ENCODE assay signal across 1 fruit fly cellular context in genomic region chr3L:21053763-21054162, dm6.
TF ChIP-seq lines count a peak whose summit lies in the region.

No protein-coding gene starts in this region.

TF ChIP-seq in whole organism, embryonic, 481 proteins besides CTCF, POLR2A, EP300 and RAD21 (continued from another document and continues in another):
- peak; percentile 70 for TF ChIP-seq CG10654 (GFP tag; optimal IDR thresholded peaks at IDR 0.05; lab: Kevin White, UChicago)
- TF ChIP-seq CG11456 (GFP tag; IDR thresholded peaks at IDR 0.05; lab: Robert Waterston, UW) = peak; percentile 33; the same call in 1 of the 3 replicates
- peak; percentile 57 for TF ChIP-seq Hmr (GFP tag; optimal IDR thresholded peaks at IDR 0.05; lab: Kevin White, UChicago)
- peak; percentile 26 for TF ChIP-seq trem (tag; optimal IDR thresholded peaks at IDR 0.05; lab: Kevin White, UChicago)
- TF ChIP-seq CG10959 (GFP tag; IDR thresholded peaks at IDR 0.05; lab: Robert Waterston, UW) = no peak
- no peak; the same call in 1 of the 2 replicates for TF ChIP-seq Ravus (GFP tag; IDR thresholded peaks at IDR 0.05; lab: Robert Waterston, UW)
- TF ChIP-seq Hr3 (GFP tag; optimal IDR thresholded peaks at IDR 0.05; lab: Kevin White, UChicago) = peak; percentile 62
- peak; percentile 82 for TF ChIP-seq abd-A (tag; optimal IDR thresholded peaks at IDR 0.05; lab: Kevin White, UChicago)
- TF ChIP-seq jing (GFP tag; optimal IDR thresholded peaks at IDR 0.05; lab: Kevin White, UChicago) = peak; percentile 42
- TF ChIP-seq Gug (GFP tag; IDR thresholded peaks at IDR 0.05; lab: Robert Waterston, UW) = peak; percentile 46; the same call in 2 of the 4 replicates
- TF ChIP-seq pho (GFP tag; optimal IDR thresholded peaks at IDR 0.05; lab: Kevin White, UChicago) = peak; percentile 61
- no peak for TF ChIP-seq Poxn (GFP tag; IDR thresholded peaks at IDR 0.05; lab: Robert Waterston, UW)
- TF ChIP-seq gem (tag; optimal IDR thresholded peaks at IDR 0.05; lab: Kevin White, UChicago) = peak; percentile 90
- peak; percentile 61 for TF ChIP-seq CG5180 (GFP tag; optimal IDR thresholded peaks at IDR 0.05; lab: Kevin White, UChicago)
- no peak for TF ChIP-seq Adf1 (GFP tag; IDR thresholded peaks at IDR 0.05; lab: Robert Waterston, UW)
- TF ChIP-seq NK7.1 (GFP tag; optimal IDR thresholded peaks at IDR 0.05; lab: Kevin White, UChicago) = peak; percentile 35
- TF ChIP-seq CG32532 (GFP tag; IDR thresholded peaks at IDR 0.05; lab: Robert Waterston, UW) = peak; percentile 71; the same call in 1 of the 2 replicates
- TF ChIP-seq pan (optimal IDR thresholded peaks at IDR 0.05; lab: Kevin White, UChicago) = no peak
- TF ChIP-seq pan (GFP tag; optimal IDR thresholded peaks at IDR 0.05 in 1 of 2, IDR thresholded peaks at IDR 0.05 in 1 of 2) = peak in 1 of 2 experiments; percentile 82
- no peak for TF ChIP-seq insv (GFP tag; optimal IDR thresholded peaks at IDR 0.05; lab: Kevin White, UChicago)
- TF ChIP-seq CG7372 (GFP tag; IDR thresholded peaks at IDR 0.05; lab: Robert Waterston, UW) = peak; percentile 53; the same call in 1 of the 2 replicates
- peak; percentile 44 for TF ChIP-seq Side (GFP tag; optimal IDR thresholded peaks at IDR 0.05; lab: Kevin White, UChicago)
- no peak for TF ChIP-seq CG3726 (GFP tag; IDR thresholded peaks at IDR 0.05; lab: Robert Waterston, UW)
- no peak for TF ChIP-seq Ets97D (GFP tag; optimal IDR thresholded peaks at IDR 0.05; lab: Kevin White, UChicago)
- TF ChIP-seq CG13296 (GFP tag; optimal IDR thresholded peaks at IDR 0.05; lab: Kevin White, UChicago) = peak; percentile 4
- TF ChIP-seq CG18011 (GFP tag; optimal IDR thresholded peaks at IDR 0.05; lab: Kevin White, UChicago) = peak; percentile 28
- peak; percentile 83 for TF ChIP-seq oc (tag; optimal IDR thresholded peaks at IDR 0.05; lab: Kevin White, UChicago)
- no peak for TF ChIP-seq CG10431 (GFP tag; optimal IDR thresholded peaks at IDR 0.05; lab: Kevin White, UChicago)
- peak; percentile 40 for TF ChIP-seq CG12236 (GFP tag; optimal IDR thresholded peaks at IDR 0.05; lab: Kevin White, UChicago)
- TF ChIP-seq CG15269 (tag; optimal IDR thresholded peaks at IDR 0.05; lab: Kevin White, UChicago) = peak; percentile 73
- TF ChIP-seq CG13624 (GFP tag; optimal IDR thresholded peaks at IDR 0.05; lab: Kevin White, UChicago) = peak; percentile 68
- no peak for TF ChIP-seq Neu2 (GFP tag; optimal IDR thresholded peaks at IDR 0.05; lab: Kevin White, UChicago; ENCODE audit: borderline replicate concordance)
- peak; percentile 6 for TF ChIP-seq CG3065 (GFP tag; optimal IDR thresholded peaks at IDR 0.05; lab: Kevin White, UChicago)
- TF ChIP-seq fd102C (GFP tag; optimal IDR thresholded peaks at IDR 0.05; lab: Kevin White, UChicago) = no peak
- TF ChIP-seq disco-r (GFP tag; optimal IDR thresholded peaks at IDR 0.05; lab: Kevin White, UChicago) = no peak
- TF ChIP-seq Hr78 (GFP tag; optimal IDR thresholded peaks at IDR 0.05; lab: Kevin White, UChicago) = peak in 1 of 2 experiments; percentile 45
- no peak for TF ChIP-seq CG31388 (GFP tag; optimal IDR thresholded peaks at IDR 0.05; lab: Kevin White, UChicago)
- TF ChIP-seq shn (GFP tag; optimal IDR thresholded peaks at IDR 0.05; lab: Kevin White, UChicago) = peak; percentile 19
- TF ChIP-seq HLH4C (GFP tag; IDR thresholded peaks at IDR 0.05; lab: Robert Waterston, UW; ENCODE audit: partially characterized antibody) = no peak
- peak; percentile 88 for TF ChIP-seq ttk (GFP tag; IDR thresholded peaks at IDR 0.05; lab: Robert Waterston, UW)
- TF ChIP-seq Sox102F (GFP tag; optimal IDR thresholded peaks at IDR 0.05; lab: Kevin White, UChicago) = peak; percentile 90
- TF ChIP-seq HLH54F (GFP tag; optimal IDR thresholded peaks at IDR 0.05; lab: Kevin White, UChicago) = peak; percentile 24
- peak; percentile 84 for TF ChIP-seq Med (GFP tag; lab: Kevin White, UChicago)
- TF ChIP-seq Scr (GFP tag; IDR thresholded peaks at IDR 0.05; lab: Robert Waterston, UW; ENCODE audit: partially characterized antibody) = no peak
- TF ChIP-seq CG9437 (GFP tag; optimal IDR thresholded peaks at IDR 0.05; lab: Kevin White, UChicago) = peak; percentile 60
- TF ChIP-seq kay (GFP tag; optimal IDR thresholded peaks at IDR 0.05; lab: Kevin White, UChicago) = peak; percentile 64
- peak; percentile 68 for TF ChIP-seq sens-2 (GFP tag; IDR thresholded peaks at IDR 0.05; lab: Robert Waterston, UW)
- TF ChIP-seq ind (GFP tag; optimal IDR thresholded peaks at IDR 0.05; lab: Kevin White, UChicago) = peak; percentile 72
- 0 out of 2 replicates have a peak, but pooled peaks have one; percentile 15 for TF ChIP-seq Drgx (GFP tag; IDR thresholded peaks at IDR 0.05; lab: Robert Waterston, UW)
- no peak for TF ChIP-seq CG3995 (GFP tag; optimal IDR thresholded peaks at IDR 0.05; lab: Kevin White, UChicago)
- TF ChIP-seq Vsx1 (GFP tag; optimal IDR thresholded peaks at IDR 0.05; lab: Kevin White, UChicago) = peak; percentile 77
- no peak for TF ChIP-seq mld (GFP tag; IDR thresholded peaks at IDR 0.05; lab: Robert Waterston, UW; ENCODE audit: partially characterized antibody)
- no peak for TF ChIP-seq Hey (tag; optimal IDR thresholded peaks at IDR 0.05; lab: Kevin White, UChicago)
- TF ChIP-seq CG13123 (GFP tag; optimal IDR thresholded peaks at IDR 0.05; lab: Kevin White, UChicago) = peak; percentile 49
- TF ChIP-seq CG14860 (GFP tag; IDR thresholded peaks at IDR 0.05; lab: Robert Waterston, UW; ENCODE audit: partially characterized antibody) = no peak
- no peak for TF ChIP-seq ftz-f1 (GFP tag; optimal IDR thresholded peaks at IDR 0.05; lab: Kevin White, UChicago)
- TF ChIP-seq CG8478 (optimal IDR thresholded peaks at IDR 0.05; lab: Kevin White, UChicago) = no peak
- peak; percentile 73 for TF ChIP-seq salm (tag; optimal IDR thresholded peaks at IDR 0.05; lab: Kevin White, UChicago)
- TF ChIP-seq CG17802 (tag; optimal IDR thresholded peaks at IDR 0.05; lab: Kevin White, UChicago) = peak; percentile 30
- TF ChIP-seq sd (tag; optimal IDR thresholded peaks at IDR 0.05; lab: Kevin White, UChicago) = peak; percentile 3
- peak; percentile 51 for TF ChIP-seq slp2 (GFP tag; optimal IDR thresholded peaks at IDR 0.05; lab: Kevin White, UChicago)
- TF ChIP-seq esg (GFP tag; conservative IDR thresholded peaks at IDR 0.05; lab: Robert Waterston, UW) = peak; percentile 75
- TF ChIP-seq ac (GFP tag; optimal IDR thresholded peaks at IDR 0.05; lab: Kevin White, UChicago) = no peak
- TF ChIP-seq zfh2 (GFP tag; optimal IDR thresholded peaks at IDR 0.05; lab: Kevin White, UChicago) = no peak
- peak; percentile 27 for TF ChIP-seq odd (GFP tag; optimal IDR thresholded peaks at IDR 0.05; lab: Kevin White, UChicago)
- TF ChIP-seq CG4707 (GFP tag; optimal IDR thresholded peaks at IDR 0.05; lab: Kevin White, UChicago) = peak; percentile 50
- TF ChIP-seq Xrp1 (GFP tag; IDR thresholded peaks at IDR 0.05; lab: Robert Waterston, UW) = peak; percentile 87
- TF ChIP-seq sob (GFP tag; IDR thresholded peaks at IDR 0.05; lab: Robert Waterston, UW) = peak; percentile 71
- no peak for TF ChIP-seq Hr39 (optimal IDR thresholded peaks at IDR 0.05; lab: Kevin White, UChicago)
- TF ChIP-seq CG1024 (GFP tag; IDR thresholded peaks at IDR 0.05; lab: Robert Waterston, UW) = peak; percentile 54; the same call in 1 of the 2 replicates
- peak; percentile 81 for TF ChIP-seq nmo (GFP tag; optimal IDR thresholded peaks at IDR 0.05; lab: Kevin White, UChicago)
- peak; percentile 83 for TF ChIP-seq CG12391 (tag; optimal IDR thresholded peaks at IDR 0.05; lab: Kevin White, UChicago)
- peak; percentile 37 for TF ChIP-seq CG3847 (GFP tag; IDR thresholded peaks at IDR 0.05; lab: Robert Waterston, UW)
- TF ChIP-seq eyg (GFP tag; optimal IDR thresholded peaks at IDR 0.05; lab: Kevin White, UChicago) = no peak
- TF ChIP-seq CG2199 (GFP tag; IDR thresholded peaks at IDR 0.05; lab: Robert Waterston, UW) = peak; percentile 67; the same call in 1 of the 3 replicates
- peak; percentile 38 for TF ChIP-seq Deaf1 (tag; optimal IDR thresholded peaks at IDR 0.05; lab: Kevin White, UChicago)
- TF ChIP-seq CG8290 (GFP tag; optimal IDR thresholded peaks at IDR 0.05; lab: Kevin White, UChicago) = peak; percentile 21
- TF ChIP-seq CG8290 (tag; optimal IDR thresholded peaks at IDR 0.05; lab: Kevin White, UChicago) = peak in 1 of 2 experiments; percentile 27
- TF ChIP-seq pum (GFP tag; optimal IDR thresholded peaks at IDR 0.05; lab: Kevin White, UChicago) = peak; percentile 43
- peak; percentile 41 for TF ChIP-seq Nf-YB (GFP tag; optimal IDR thresholded peaks at IDR 0.05; lab: Kevin White, UChicago)
- TF ChIP-seq CG4730 (GFP tag; IDR thresholded peaks at IDR 0.05; lab: Robert Waterston, UW) = peak; percentile 41; the same call in 1 of the 2 replicates
- TF ChIP-seq chn (GFP tag; optimal IDR thresholded peaks at IDR 0.05; lab: Kevin White, UChicago) = peak; percentile 55
- TF ChIP-seq HmgD (GFP tag; optimal IDR thresholded peaks at IDR 0.05; lab: Kevin White, UChicago) = no peak
- no peak for TF ChIP-seq CG1832 (GFP tag; optimal IDR thresholded peaks at IDR 0.05; lab: Kevin White, UChicago)
- peak; percentile 61 to 70 for TF ChIP-seq chif (GFP tag; optimal IDR thresholded peaks at IDR 0.05; lab: Kevin White, UChicago)
- TF ChIP-seq CG7271 (tag; optimal IDR thresholded peaks at IDR 0.05; lab: Kevin White, UChicago) = no peak
- peak; percentile 17 for TF ChIP-seq btn (GFP tag; optimal IDR thresholded peaks at IDR 0.05; lab: Kevin White, UChicago)
- TF ChIP-seq MTF-1 (GFP tag; optimal IDR thresholded peaks at IDR 0.05; lab: Kevin White, UChicago; ENCODE audit: borderline replicate concordance) = peak; percentile 32
- TF ChIP-seq CG17328 (GFP tag; IDR thresholded peaks at IDR 0.05; lab: Robert Waterston, UW) = peak; percentile 78
- TF ChIP-seq sens (GFP tag; lab: Kevin White, UChicago) = peak; percentile 99
- peak; percentile 83 for TF ChIP-seq Ptx1 (GFP tag; IDR thresholded peaks at IDR 0.05; lab: Robert Waterston, UW)
- TF ChIP-seq crol (GFP tag; IDR thresholded peaks at IDR 0.05; lab: Robert Waterston, UW) = no peak
- TF ChIP-seq Antp (GFP tag; optimal IDR thresholded peaks at IDR 0.05; lab: Kevin White, UChicago) = peak; percentile 9
- peak; percentile 82 for TF ChIP-seq Ssrp (tag; optimal IDR thresholded peaks at IDR 0.05; lab: Kevin White, UChicago)
- TF ChIP-seq lbe (GFP tag; optimal IDR thresholded peaks at IDR 0.05; lab: Kevin White, UChicago) = no peak
- peak; percentile 64 for TF ChIP-seq CG10267 (tag; optimal IDR thresholded peaks at IDR 0.05; lab: Kevin White, UChicago)
- peak; percentile 68 for TF ChIP-seq CG18476 (GFP tag; optimal IDR thresholded peaks at IDR 0.05; lab: Kevin White, UChicago)
- TF ChIP-seq zen (tag; optimal IDR thresholded peaks at IDR 0.05; lab: Kevin White, UChicago) = peak; percentile 52
- TF ChIP-seq pnt (GFP tag; optimal IDR thresholded peaks at IDR 0.05; lab: Kevin White, UChicago) = no peak
- TF ChIP-seq CG10209 (GFP tag; optimal IDR thresholded peaks at IDR 0.05; lab: Kevin White, UChicago) = peak; percentile 66
- peak; percentile 80 for TF ChIP-seq CG14441 (GFP tag; IDR thresholded peaks at IDR 0.05; lab: Robert Waterston, UW)
- no peak for TF ChIP-seq CG6765 (GFP tag; optimal IDR thresholded peaks at IDR 0.05; lab: Kevin White, UChicago)
- TF ChIP-seq seq (GFP tag; IDR thresholded peaks at IDR 0.05; lab: Robert Waterston, UW) = peak; percentile 48; the same call in 1 of the 2 replicates
- peak; percentile 58 for TF ChIP-seq CG6254 (GFP tag; optimal IDR thresholded peaks at IDR 0.05; lab: Kevin White, UChicago)
- TF ChIP-seq CG6654 (GFP tag; optimal IDR thresholded peaks at IDR 0.05; lab: Kevin White, UChicago) = peak; percentile 7
- peak; percentile 63; the same call in 2 of the 3 replicates for TF ChIP-seq Aef1 (GFP tag; IDR thresholded peaks at IDR 0.05; lab: Robert Waterston, UW)
- peak in 1 of 2 experiments; percentile 85 for TF ChIP-seq bsh (GFP tag; optimal IDR thresholded peaks at IDR 0.05; lab: Kevin White, UChicago)
- TF ChIP-seq CG10565 (GFP tag; optimal IDR thresholded peaks at IDR 0.05; lab: Kevin White, UChicago) = no peak
- TF ChIP-seq CG10274 (GFP tag; optimal IDR thresholded peaks at IDR 0.05; lab: Kevin White, UChicago) = no peak
- TF ChIP-seq CG18262 (tag; optimal IDR thresholded peaks at IDR 0.05; lab: Kevin White, UChicago) = peak; percentile 78
- TF ChIP-seq CG9609 (GFP tag; optimal IDR thresholded peaks at IDR 0.05; lab: Kevin White, UChicago) = peak; percentile 54
- TF ChIP-seq CG6272 (GFP tag; IDR thresholded peaks at IDR 0.05; lab: Robert Waterston, UW) = peak; percentile 41; the same call in 1 of the 2 replicates
- TF ChIP-seq twi (tag; optimal IDR thresholded peaks at IDR 0.05; lab: Kevin White, UChicago) = no peak
- peak; percentile 54 for TF ChIP-seq Bteb2 (GFP tag; optimal IDR thresholded peaks at IDR 0.05; lab: Kevin White, UChicago)
- peak; percentile 20 for TF ChIP-seq pros (GFP tag; optimal IDR thresholded peaks at IDR 0.05; lab: Kevin White, UChicago)
- peak; percentile 59 for TF ChIP-seq CG15514 (GFP tag; optimal IDR thresholded peaks at IDR 0.05; lab: Kevin White, UChicago)
- TF ChIP-seq NFAT (GFP tag; IDR thresholded peaks at IDR 0.05; lab: Robert Waterston, UW) = peak; percentile 36; the same call in 1 of the 2 replicates
- peak; percentile 39 for TF ChIP-seq Dip3 (GFP tag; optimal IDR thresholded peaks at IDR 0.05; lab: Kevin White, UChicago)
- TF ChIP-seq CG10366 (GFP tag; IDR thresholded peaks at IDR 0.05; lab: Robert Waterston, UW) = peak; percentile 78
- TF ChIP-seq sna (GFP tag; IDR thresholded peaks at IDR 0.05; lab: Robert Waterston, UW; ENCODE audit: partially characterized antibody) = no peak
- no peak for TF ChIP-seq Lpt (GFP tag; optimal IDR thresholded peaks at IDR 0.05; lab: Kevin White, UChicago)
- no peak for TF ChIP-seq wek (GFP tag; optimal IDR thresholded peaks at IDR 0.05; lab: Kevin White, UChicago)
- TF ChIP-seq Six4 (GFP tag; optimal IDR thresholded peaks at IDR 0.05; lab: Kevin White, UChicago) = peak; percentile 78
- TF ChIP-seq cg (GFP tag; optimal IDR thresholded peaks at IDR 0.05; lab: Kevin White, UChicago) = no peak
- peak; percentile 20 for TF ChIP-seq psq (GFP tag; optimal IDR thresholded peaks at IDR 0.05; lab: Kevin White, UChicago)
- TF ChIP-seq tna (GFP tag; IDR thresholded peaks at IDR 0.05; lab: Robert Waterston, UW; ENCODE audit: partially characterized antibody) = no peak
- peak; percentile 16 for TF ChIP-seq CG15696 (tag; optimal IDR thresholded peaks at IDR 0.05; lab: Kevin White, UChicago)
- no peak for TF ChIP-seq MESR4 (GFP tag; optimal IDR thresholded peaks at IDR 0.05; lab: Kevin White, UChicago)
- TF ChIP-seq z (GFP tag; IDR thresholded peaks at IDR 0.05; lab: Robert Waterston, UW) = no peak
- peak; percentile 60 for TF ChIP-seq CG43689 (GFP tag; IDR thresholded peaks at IDR 0.05; lab: Robert Waterston, UW)
- TF ChIP-seq Awh (GFP tag; IDR thresholded peaks at IDR 0.05; lab: Robert Waterston, UW) = peak; percentile 89
